Worm (Caenorhabditis elegans) whole organism, young adult: ENCODE results near the gene xpo-3.

ENCODE experiments used
- Y95B8A.8 ChIP-seq: fragments of 200-800 bp; sonication (Bioruptor generic); IDR thresholded peaks from 2 replicates; pipeline ENCODE4 v1.3.6; 2022; ENCODE audit warnings: missing genetic modification reagents, missing genetic modification characterization, missing compliant biosample characterization
- egrh-3 ChIP-seq: fragments of 200-800 bp; sonication (Bioruptor generic); IDR thresholded peaks from 2 replicates; pipeline ENCODE4 v1.3.6; 2022; ENCODE audit warnings: missing genetic modification reagents, missing genetic modification characterization, missing compliant biosample characterization

ce11 chrIV:7954006-7954405 lies 30.2 kb upstream of the xpo-3 start:
- TF ChIP-seq egrh-3 (GFP tag; lab: Robert Waterston, UW) = no peak
- no peak for TF ChIP-seq Y95B8A.8 (GFP tag; lab: Robert Waterston, UW)
